Worm (Caenorhabditis elegans) whole organism, midembryonic: ENCODE measurements around the gene C08E3.1.

Source experiments
- T22C8.4 ChIP-seq: fragments of 200-800 bp; sonication (Bioruptor generic); IDR thresholded peaks from 2 replicates; pipeline ENCODE4 v1.3.6; 2022; ENCODE audit warnings: missing genetic modification characterization, missing compliant biosample characterization
- flt-1 ChIP-seq: fragments of 200-800 bp; sonication (Bioruptor generic); IDR thresholded peaks from 2 replicates; pipeline ENCODE4 v1.3.6; 2022; ENCODE audit warnings: missing genetic modification characterization, missing compliant biosample characterization
- klf-2 ChIP-seq: fragments of 200-800 bp; sonication (Bioruptor generic); conservative IDR thresholded peaks from 2 replicates; pipeline ENCODE4 v1.3.6; 2022; ENCODE audit warnings: missing genetic modification reagents, missing genetic modification characterization, missing compliant biosample characterization
- ztf-23 ChIP-seq: fragments of 200-800 bp; sonication (Bioruptor generic); IDR thresholded peaks from 2 replicates; pipeline ENCODE4 v1.3.6; 2022; ENCODE audit warnings: missing genetic modification reagents, missing genetic modification characterization, missing compliant biosample characterization
- ztf-29 ChIP-seq: fragments of 200-800 bp; sonication (Bioruptor generic); IDR thresholded peaks from 2 replicates; pipeline ENCODE4 v1.3.6; 2022; ENCODE audit warnings: missing genetic modification reagents, missing genetic modification characterization, missing compliant biosample characterization

DNA sequence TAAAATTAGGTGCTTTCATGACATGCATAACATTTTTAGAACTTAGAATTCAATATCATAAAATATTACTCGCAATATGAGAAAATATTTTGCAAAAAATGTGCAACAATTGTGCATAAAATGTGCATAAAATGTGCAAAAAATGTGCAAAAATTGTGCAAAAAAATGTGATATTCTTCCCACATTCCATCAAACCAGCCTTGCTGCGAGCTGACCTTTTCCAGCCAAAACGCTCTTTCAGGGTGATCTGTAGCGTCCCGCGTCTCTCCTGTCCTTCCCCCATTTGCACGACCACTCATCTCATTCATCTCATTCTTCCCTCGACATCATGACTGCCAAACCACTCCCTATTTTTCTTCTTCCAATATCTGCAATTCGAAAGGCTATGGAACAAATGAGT, 42.5 kb downstream of the C08E3.1 start, which contains the start of gene fbxb-17:
- TF ChIP-seq flt-1 (GFP tag; lab: Robert Waterston, UW) (no peak), klf-2 (no peak), ztf-23 (GFP tag; lab: Robert Waterston, UW) (no peak), ztf-29 (GFP tag; lab: Robert Waterston, UW) (no peak), T22C8.4 (GFP tag; lab: Robert Waterston, UW) (no peak)
